Fruit fly (Drosophila melanogaster) S2 (cell line): ENCODE results near the gene alpha4GT1.

ENCODE experiments used
- CG8478 ChIP-seq: fragments of >200 bp; optimal IDR thresholded peaks from 2 replicates; lab custom pipeline; 2018
- CTCF ChIP-seq, 2 experiments: fragments of >200 bp; optimal IDR thresholded peaks; 2 replicates each; lab custom pipeline; 2018

DNA sequence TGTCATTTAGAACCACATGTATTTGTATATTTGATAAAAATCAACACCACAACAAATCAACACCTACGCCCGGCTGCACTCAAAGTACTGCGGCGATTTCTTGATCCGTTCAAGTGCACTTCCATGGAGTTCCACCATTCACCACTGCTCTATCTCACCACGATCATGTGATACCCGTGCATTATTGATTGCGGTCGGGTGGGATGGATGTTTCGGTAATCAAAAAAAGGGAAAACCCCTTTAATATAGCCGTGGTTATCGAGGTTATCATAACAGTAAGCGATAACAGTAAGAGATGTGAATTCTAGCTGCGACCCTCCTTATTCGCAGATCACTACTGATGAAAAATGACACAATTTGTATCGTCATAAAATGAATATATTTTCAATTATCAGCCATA lies 4.7 kb downstream of the alpha4GT1 start, which contains the start of the genes CG17224 and CG17264:
- TF ChIP-seq CG8478 (lab: Kevin White, UChicago) = no peak
- TF ChIP-seq CTCF (optimal IDR thresholded peaks at IDR 0.05; lab: Kevin White, UChicago) = no peak
